Worm (Caenorhabditis elegans): ENCODE data around the gene C33F10.11.

Gene C33F10.11

ce11 chrII:4795461-4795860 lies 39.2 kb downstream of the C33F10.11 start, which contains the start of gene C33F10.4:
C33F10.4 (plus strand) TSS chrII:4795761.
- TF ChIP-seq bed-1 (GFP tag; IDR thresholded peaks at IDR 0.05) (no peak), T26A5.8 (tag; optimal IDR thresholded peaks at IDR 0.05) (no peak), hlh-26 (GFP tag; conservative IDR thresholded peaks at IDR 0.05) (no peak), sea-2 (GFP tag; IDR thresholded peaks at IDR 0.05) (no peak), him-1 (tag; optimal IDR thresholded peaks at IDR 0.05) (no peak), C06A6.2 (GFP tag; conservative IDR thresholded peaks at IDR 0.05) (no peak), cebp-1 (GFP tag; IDR thresholded peaks at IDR 0.05) (no peak), cebp-1 (tag; optimal IDR thresholded peaks at IDR 0.05) (no peak), ztf-6 (GFP tag; IDR thresholded peaks at IDR 0.05) (no peak), ceh-79 (tag; optimal IDR thresholded peaks at IDR 0.05) (no peak)

- TF ChIP-seq attf-6 (GFP tag; IDR thresholded peaks at IDR 0.05), result 0 out of 2 replicates have a peak, but pooled peaks have one; percentile 12
- no peak for TF ChIP-seq lin-54 (GFP tag; optimal IDR thresholded peaks at IDR 0.05)
- TF ChIP-seq lir-1 (GFP tag; conservative IDR thresholded peaks at IDR 0.05), result no peak
Observed at ce11 chrII:4793320-4793719, 41.3 kb downstream of the C33F10.11 start.

ce11 chrII:4791272-4791671 lies 43.4 kb downstream of the C33F10.11 start, which contains the start of gene F26G1.1:
F26G1.1 (plus strand) TSS chrII:4791618.
- TF ChIP-seq egrh-3 (GFP tag; IDR thresholded peaks at IDR 0.05) (peak; percentile 37), ceh-27 (GFP tag; optimal IDR thresholded peaks at IDR 0.05) (peak; percentile 77), tlf-1 (GFP tag; optimal IDR thresholded peaks at IDR 0.05) (peak; percentile 6), chd-7 (tag; optimal IDR thresholded peaks at IDR 0.05) (no peak), madf-10 (tag; optimal IDR thresholded peaks at IDR 0.05) (peak; percentile 24), nfya-2 (GFP tag; IDR thresholded peaks at IDR 0.05) (no peak), ztf-22 (GFP tag; optimal IDR thresholded peaks at IDR 0.05) (no peak), K11D2.4 (GFP tag; IDR thresholded peaks at IDR 0.05) (peak; percentile 62), lsl-1 (GFP tag; optimal IDR thresholded peaks at IDR 0.05) (peak; percentile 43), aptf-2 (GFP tag; conservative IDR thresholded peaks at IDR 0.05) (0 out of 2 replicates have a peak, but pooled peaks have one; percentile 57), ztf-25 (GFP tag; IDR thresholded peaks at IDR 0.05) (0 out of 2 replicates have a peak, but pooled peaks have one; percentile 18), K12H6.12 (tag; optimal IDR thresholded peaks at IDR 0.05) (peak; percentile 9), efl-1 (GFP tag; optimal IDR thresholded peaks at IDR 0.05) (peak; percentile 59), let-607 (tag; optimal IDR thresholded peaks at IDR 0.05) (peak in 1 of 2 experiments; percentile 34), hlh-26 (GFP tag; conservative IDR thresholded peaks at IDR 0.05) (no peak), nfyb-1 (GFP tag; IDR thresholded peaks at IDR 0.05) (peak; percentile 53; the same call in 1 of the 2 replicates), lir-1 (GFP tag; conservative IDR thresholded peaks at IDR 0.05) (peak; percentile 57; the same call in 1 of the 2 replicates), bed-2 (GFP tag; IDR thresholded peaks at IDR 0.05) (peak; percentile 60; the same call in 1 of the 2 replicates), ZK185.1 (tag; optimal IDR thresholded peaks at IDR 0.05; ENCODE audit: poor library complexity, severe bottlenecking) (peak; percentile 84), lin-54 (GFP tag; optimal IDR thresholded peaks at IDR 0.05) (peak; percentile 82), F22D6.2 (tag; optimal IDR thresholded peaks at IDR 0.05) (peak; percentile 51), ztf-28 (GFP tag; IDR thresholded peaks at IDR 0.05) (peak; percentile 59; the same call in 1 of the 2 replicates), rec-8 (tag; optimal IDR thresholded peaks at IDR 0.05) (peak; percentile 49 to 82), hmg-20 (GFP tag; IDR thresholded peaks at IDR 0.05) (0 out of 2 replicates have a peak, but pooled peaks have one; percentile 37), F10E7.11 (tag; optimal IDR thresholded peaks at IDR 0.05) (peak; percentile 1), unc-130 (GFP tag; optimal IDR thresholded peaks at IDR 0.05) (peak; percentile 81), hmg-1.2 (GFP tag; IDR thresholded peaks at IDR 0.05) (peak; percentile 27; the same call in 1 of the 2 replicates), madf-6 (GFP tag; IDR thresholded peaks at IDR 0.05) (peak; percentile 68), F55B11.4 (tag; optimal IDR thresholded peaks at IDR 0.05; ENCODE audit: borderline replicate concordance, insufficient read depth) (no peak), D2030.7 (GFP tag; IDR thresholded peaks at IDR 0.05) (peak; percentile 41; the same call in 1 of the 2 replicates), him-1 (tag; optimal IDR thresholded peaks at IDR 0.05) (peak; percentile 1), lin-35 (GFP tag; optimal IDR thresholded peaks at IDR 0.05) (peak in 1 of 3 experiments; percentile 86), aptf-3 (GFP tag; IDR thresholded peaks at IDR 0.05) (no peak), snpc-4 (GFP tag; optimal IDR thresholded peaks at IDR 0.05) (no peak), snpc-4 (tag; optimal IDR thresholded peaks at IDR 0.05) (peak in 1 of 4 experiments; percentile 25)
